Fruit fly (Drosophila melanogaster) whole organism, prepupa: ENCODE measurements around the gene CG2767.

ENCODE experiments used
- Blimp-1 ChIP-seq: fragments of 200-800 bp; sonication (Bioruptor generic); optimal IDR thresholded peaks from 3 replicates; lab custom pipeline; 2017; ENCODE audit warnings: missing biosample characterization, missing genetic modification characterization, mild to moderate bottlenecking, moderate library complexity, missing genetic modification reagents
- CG11762 ChIP-seq: fragments of 200-800 bp; sonication (Bioruptor generic); optimal IDR thresholded peaks from 3 replicates; lab custom pipeline; 2016; ENCODE audit warnings: missing biosample characterization, missing genetic modification characterization; ENCODE audit not compliant: insufficient read depth
- CG34406 ChIP-seq: fragments of 200-800 bp; sonication (Bioruptor generic); optimal IDR thresholded peaks from 3 replicates; lab custom pipeline; 2016; ENCODE audit warnings: missing biosample characterization, missing genetic modification characterization
- CG6808 ChIP-seq: fragments of 200-800 bp; sonication (Bioruptor generic); optimal IDR thresholded peaks from 3 replicates; lab custom pipeline; 2017; ENCODE audit warnings: missing biosample characterization, missing genetic modification characterization, mild to moderate bottlenecking, moderate library complexity, missing genetic modification reagents
- CG6854 ChIP-seq: fragments of 200-800 bp; sonication (Bioruptor generic); optimal IDR thresholded peaks from 2 replicates; lab custom pipeline; 2017; ENCODE audit warnings: missing biosample characterization, mild to moderate bottlenecking, missing genetic modification characterization
- Gug ChIP-seq: fragments of 200-800 bp; sonication (Bioruptor generic); IDR thresholded peaks from 2 replicates; pipeline ENCODE4 v1.3.6; 2022; ENCODE audit warnings: missing biosample characterization, missing genetic modification characterization
- Hr39 ChIP-seq: fragments of 200-800 bp; sonication (Bioruptor generic); optimal IDR thresholded peaks from 2 replicates; lab custom pipeline; 2016; ENCODE audit warnings: missing biosample characterization, missing genetic modification characterization
- OdsH ChIP-seq: fragments of 200-800 bp; sonication (Bioruptor generic); optimal IDR thresholded peaks from 3 replicates; lab custom pipeline; 2016; ENCODE audit warnings: missing biosample characterization, missing genetic modification characterization
- Sox102F ChIP-seq: fragments of 200-800 bp; sonication (Bioruptor generic); optimal IDR thresholded peaks from 2 replicates; lab custom pipeline; 2016; ENCODE audit warnings: missing biosample characterization, mild to moderate bottlenecking, missing genetic modification characterization
- fd59A ChIP-seq: fragments of 200-800 bp; sonication (Bioruptor generic); optimal IDR thresholded peaks from 2 replicates; lab custom pipeline; 2017; ENCODE audit warnings: missing biosample characterization, mild to moderate bottlenecking, missing genetic modification characterization, missing genetic modification reagents
- lz ChIP-seq: fragments of 200-800 bp; sonication (Bioruptor generic); optimal IDR thresholded peaks from 3 replicates; lab custom pipeline; 2016; ENCODE audit warnings: missing biosample characterization, missing genetic modification characterization
- svp ChIP-seq: fragments of 200-800 bp; sonication (Bioruptor generic); peaks from one replicate; lab custom pipeline; 2016; ENCODE audit warnings: missing biosample characterization, missing genetic modification characterization
- topi ChIP-seq: fragments of 200-800 bp; sonication (Bioruptor generic); optimal IDR thresholded peaks from 3 replicates; lab custom pipeline; 2016; ENCODE audit warnings: missing biosample characterization, missing genetic modification characterization
- vri ChIP-seq: fragments of 200-800 bp; sonication (Bioruptor generic); optimal IDR thresholded peaks from 3 replicates; lab custom pipeline; 2016; ENCODE audit warnings: missing biosample characterization, mild to moderate bottlenecking, missing genetic modification characterization

dm6 chr3R:7961348-7961747 is 46.6 kb downstream of the CG2767 start:
- no peak for TF ChIP-seq Hr39 (GFP tag; lab: Kevin White, UChicago)
- TF ChIP-seq Blimp-1 (GFP tag; lab: Kevin White, UChicago): no peak
- TF ChIP-seq vri (GFP tag; lab: Kevin White, UChicago): no peak
- no peak for TF ChIP-seq Sox102F (GFP tag; lab: Kevin White, UChicago)
- no peak for TF ChIP-seq CG34406 (GFP tag; lab: Kevin White, UChicago)
- no peak for TF ChIP-seq Gug (GFP tag; lab: Robert Waterston, UW)
- TF ChIP-seq CG6854: no peak
- TF ChIP-seq fd59A (GFP tag; lab: Kevin White, UChicago): no peak
- no peak for TF ChIP-seq CG11762 (GFP tag; lab: Kevin White, UChicago)
- no peak for TF ChIP-seq OdsH (GFP tag; lab: Kevin White, UChicago)
- TF ChIP-seq lz (GFP tag; lab: Kevin White, UChicago): no peak
- no peak for TF ChIP-seq CG6808 (GFP tag; lab: Kevin White, UChicago)
- no peak for TF ChIP-seq topi
- TF ChIP-seq svp (GFP tag; lab: Kevin White, UChicago): no peak
